Worm (Caenorhabditis elegans) whole organism, late embryonic: ENCODE measurements around the gene F13B9.2.

Source experiments
- C38D4.7 ChIP-seq: fragments of 200-800 bp; sonication (Bioruptor generic); optimal IDR thresholded peaks from 2 replicates; lab custom pipeline; 2018; ENCODE audit warnings: mild to moderate bottlenecking, missing genetic modification characterization, moderate library complexity, missing compliant biosample characterization
- ceh-24 ChIP-seq: sonication (generic microtip); optimal IDR thresholded peaks from 2 replicates; lab custom pipeline; 2016; ENCODE audit warnings: mild to moderate bottlenecking, missing genetic modification characterization, missing compliant biosample characterization
- pat-9 ChIP-seq: fragments of 200-800 bp; sonication (Bioruptor generic); optimal IDR thresholded peaks from 2 replicates; lab custom pipeline; 2018; ENCODE audit warnings: mild to moderate bottlenecking, missing genetic modification characterization, moderate library complexity, missing compliant biosample characterization
- pha-4 ChIP-seq: fragments of 150-350 bp; optimal IDR thresholded peaks from 2 replicates; lab custom pipeline; 2018; ENCODE audit warnings: missing biosample characterization, missing genetic modification reagents, missing genetic modification characterization
- sdc-2 ChIP-seq: sonication (generic microtip); optimal IDR thresholded peaks from 2 replicates; lab custom pipeline; 2016; ENCODE audit warnings: missing genotype, missing genetic modification characterization, missing compliant biosample characterization

ce11 chrX:8302803-8303202, 17.3 kb downstream of the F13B9.2 start:
- no peak for TF ChIP-seq pat-9
- no peak for TF ChIP-seq sdc-2 (tag; lab: Kevin White, UChicago)
- TF ChIP-seq ceh-24 (tag; lab: Kevin White, UChicago): no peak
- TF ChIP-seq pha-4 (tag; lab: Kevin White, UChicago): no peak
- TF ChIP-seq C38D4.7 (GFP tag; lab: Kevin White, UChicago): no peak
